Fruit fly (Drosophila melanogaster): ENCODE measurements around the gene Taf10b.

Gene Taf10b

dm6 chr2L:2748480-2749143 lies 19.0 kb downstream of the Taf10b start (continued):
- TF ChIP-seq ash1 (GFP tag; optimal IDR thresholded peaks at IDR 0.05): peak; percentile 82
- TF ChIP-seq CG1792 (GFP tag; optimal IDR thresholded peaks at IDR 0.05): peak; percentile 74
- no peak for TF ChIP-seq CG6254 (GFP tag; optimal IDR thresholded peaks at IDR 0.05)
- TF ChIP-seq exex (tag; optimal IDR thresholded peaks at IDR 0.05): no peak
- TF ChIP-seq Sox100B (GFP tag; optimal IDR thresholded peaks at IDR 0.05): peak; percentile 84
- TF ChIP-seq eve (GFP tag; optimal IDR thresholded peaks at IDR 0.05): no peak
- peak; percentile 74 for TF ChIP-seq Bdp1 (GFP tag; optimal IDR thresholded peaks at IDR 0.05)
- peak; percentile 91 for TF ChIP-seq CG11695 (GFP tag; IDR thresholded peaks at IDR 0.05)
- peak; percentile 81 for TF ChIP-seq ems (GFP tag; optimal IDR thresholded peaks at IDR 0.05)
- peak; percentile 96 for TF ChIP-seq CG3281 (GFP tag; optimal IDR thresholded peaks at IDR 0.05)
- peak; percentile 73 for TF ChIP-seq sqz (GFP tag; optimal IDR thresholded peaks at IDR 0.05)
- peak; percentile 88 for TF ChIP-seq CG6272 (GFP tag; IDR thresholded peaks at IDR 0.05)
- peak; percentile 89 for TF ChIP-seq Xrp1 (GFP tag; IDR thresholded peaks at IDR 0.05)
- peak; percentile 99 for TF ChIP-seq CG2116 (GFP tag; optimal IDR thresholded peaks at IDR 0.05)
- TF ChIP-seq CG5953 (GFP tag; IDR thresholded peaks at IDR 0.05): peak; percentile 63; the same call in 1 of the 2 replicates
- TF ChIP-seq CG7271 (tag; optimal IDR thresholded peaks at IDR 0.05): no peak
- TF ChIP-seq CG11696 (GFP tag; IDR thresholded peaks at IDR 0.05): no peak
- TF ChIP-seq NFAT (GFP tag; IDR thresholded peaks at IDR 0.05): peak; percentile 94
- no peak for TF ChIP-seq scrt (GFP tag; optimal IDR thresholded peaks at IDR 0.05)
- peak; percentile 84 for TF ChIP-seq Side (GFP tag; optimal IDR thresholded peaks at IDR 0.05)
- peak; percentile 63 for TF ChIP-seq cato (GFP tag; optimal IDR thresholded peaks at IDR 0.05; ENCODE audit: borderline replicate concordance)
- no peak for TF ChIP-seq odd (GFP tag; optimal IDR thresholded peaks at IDR 0.05)
- peak; percentile 67 for TF ChIP-seq CG33557 (GFP tag; optimal IDR thresholded peaks at IDR 0.05)
- peak; percentile 94 for TF ChIP-seq row (GFP tag; IDR thresholded peaks at IDR 0.05)
- no peak; the same call in 2 of the 3 replicates for TF ChIP-seq CG17361 (GFP tag; IDR thresholded peaks at IDR 0.05)
- peak; percentile 58; the same call in 1 of the 2 replicates for TF ChIP-seq ham (GFP tag; IDR thresholded peaks at IDR 0.05)
- peak; percentile 72 for TF ChIP-seq CG7357 (GFP tag; IDR thresholded peaks at IDR 0.05)
- TF ChIP-seq gsb (GFP tag; IDR thresholded peaks at IDR 0.05): peak; percentile 73
- TF ChIP-seq Trl (optimal IDR thresholded peaks at IDR 0.05): no peak
- peak; percentile 81 for TF ChIP-seq Trl (GFP tag; optimal IDR thresholded peaks at IDR 0.05)
- TF ChIP-seq CG18262 (tag; optimal IDR thresholded peaks at IDR 0.05): peak; percentile 94
- TF ChIP-seq Fer2 (tag; optimal IDR thresholded peaks at IDR 0.05): peak; percentile 82
- TF ChIP-seq D19A (tag; optimal IDR thresholded peaks at IDR 0.05): peak; percentile 83
- TF ChIP-seq CG30403 (GFP tag; optimal IDR thresholded peaks at IDR 0.05): peak; percentile 90
- TF ChIP-seq Atf-2 (GFP tag; optimal IDR thresholded peaks at IDR 0.05): peak; percentile 64
- TF ChIP-seq kah (GFP tag; optimal IDR thresholded peaks at IDR 0.05): peak; percentile 51
- TF ChIP-seq Abd-B (GFP tag; optimal IDR thresholded peaks at IDR 0.05): peak; percentile 79
- TF ChIP-seq CG2875 (GFP tag; optimal IDR thresholded peaks at IDR 0.05): no peak
- peak; percentile 81 for TF ChIP-seq Mad (GFP tag; optimal IDR thresholded peaks at IDR 0.05)
- no peak for TF ChIP-seq tll (GFP tag; optimal IDR thresholded peaks at IDR 0.05)
- peak; percentile 80 for TF ChIP-seq Awh (GFP tag; IDR thresholded peaks at IDR 0.05)
- peak; percentile 56; the same call in 1 of the 2 replicates for TF ChIP-seq Scr (GFP tag; IDR thresholded peaks at IDR 0.05; ENCODE audit: partially characterized antibody)
- peak; percentile 59 for TF ChIP-seq CG3407 (GFP tag; optimal IDR thresholded peaks at IDR 0.05)
- peak; percentile 56 for TF ChIP-seq Atf3 (GFP tag; optimal IDR thresholded peaks at IDR 0.05)
- peak; percentile 90 for TF ChIP-seq MESR4 (GFP tag; optimal IDR thresholded peaks at IDR 0.05)
- TF ChIP-seq h (optimal IDR thresholded peaks at IDR 0.05): no peak
- TF ChIP-seq hbn (GFP tag; IDR thresholded peaks at IDR 0.05; ENCODE audit: partially characterized antibody): peak; percentile 17; the same call in 1 of the 2 replicates
- peak; percentile 73 for TF ChIP-seq CG18476 (GFP tag; optimal IDR thresholded peaks at IDR 0.05)
- TF ChIP-seq CG8478 (optimal IDR thresholded peaks at IDR 0.05): no peak
- TF ChIP-seq fu2 (GFP tag; optimal IDR thresholded peaks at IDR 0.05): peak; percentile 77
- peak; percentile 90 for TF ChIP-seq Hr3 (GFP tag; optimal IDR thresholded peaks at IDR 0.05)

Data from whole organism, embryonic.